Worm (Caenorhabditis elegans) whole organism, L3 larva: ENCODE data around the gene sulp-8.

Experiments used
- ama-1 ChIP-seq: fragments of 150-350 bp; optimal IDR thresholded peaks from 2 replicates; lab custom pipeline; 2018
- ceh-28 ChIP-seq: fragments of 150-350 bp; optimal IDR thresholded peaks from 2 replicates; lab custom pipeline; 2014; ENCODE audit warnings: missing biosample characterization, missing genetic modification reagents, missing genetic modification characterization
- elt-2 ChIP-seq: sonication (generic microtip); optimal IDR thresholded peaks from 2 replicates; lab custom pipeline; 2016; ENCODE audit warnings: missing genetic modification reagents, mild to moderate bottlenecking, missing genetic modification characterization, missing compliant biosample characterization
- elt-3 ChIP-seq, 3 experiments: fragments of 150-350 bp in 1 of 3; sonication (generic microtip) in 2 of 3; optimal IDR thresholded peaks; 2 replicates in 2 of 3; 4 replicates in 1 of 3; lab custom pipeline; 2014 to 2017; ENCODE audit warnings: missing biosample characterization in 3 of 3, missing genetic modification characterization in 3 of 3
- mml-1 ChIP-seq: fragments of 150-350 bp; sonication (generic microtip); optimal IDR thresholded peaks from 3 replicates; lab custom pipeline; 2014; ENCODE audit warnings: missing biosample characterization, missing genetic modification characterization
- nhr-11 ChIP-seq: fragments of 150-350 bp; optimal IDR thresholded peaks from 2 replicates; lab custom pipeline; 2014; ENCODE audit warnings: missing biosample characterization, missing genetic modification characterization
- ztf-4 ChIP-seq: fragments of 150-350 bp; optimal IDR thresholded peaks from 2 replicates; lab custom pipeline; 2014; ENCODE audit warnings: missing biosample characterization, missing genetic modification characterization

DNA sequence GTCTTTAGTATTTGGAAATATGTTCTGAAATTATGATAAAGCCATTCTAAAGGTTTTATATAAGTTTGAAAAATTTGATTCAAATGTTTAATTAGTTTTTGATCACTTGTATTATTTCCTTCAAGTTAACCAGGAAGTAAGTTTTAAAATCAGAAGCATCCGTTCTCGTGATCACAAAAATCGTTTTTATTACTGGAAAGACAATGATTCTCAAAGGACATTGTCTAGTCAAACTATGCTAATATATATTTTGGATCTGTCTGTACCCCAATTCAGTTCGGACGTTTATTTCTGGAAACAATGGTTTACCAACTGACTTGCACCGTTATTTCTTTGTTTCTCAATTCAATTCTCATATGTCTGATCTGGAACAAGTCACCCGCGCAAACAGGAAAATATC lies 42.9 kb upstream of the sulp-8 start, which contains the start of gene str-188:
- TF ChIP-seq elt-3 (tag; optimal IDR thresholded peaks at IDR 0.05; lab: Kevin White, UChicago) (no peak), ceh-28 (tag; lab: Kevin White, UChicago) (no peak), mml-1 (no peak), nhr-11 (tag; lab: Kevin White, UChicago) (no peak), ztf-4 (no peak), elt-2 (no peak), ama-1 (lab: Kevin White, UChicago) (no peak)
